Worm (Caenorhabditis elegans): ENCODE measurements around the gene Y53G8AM.8.

Y53G8AM.8 gene

DNA sequence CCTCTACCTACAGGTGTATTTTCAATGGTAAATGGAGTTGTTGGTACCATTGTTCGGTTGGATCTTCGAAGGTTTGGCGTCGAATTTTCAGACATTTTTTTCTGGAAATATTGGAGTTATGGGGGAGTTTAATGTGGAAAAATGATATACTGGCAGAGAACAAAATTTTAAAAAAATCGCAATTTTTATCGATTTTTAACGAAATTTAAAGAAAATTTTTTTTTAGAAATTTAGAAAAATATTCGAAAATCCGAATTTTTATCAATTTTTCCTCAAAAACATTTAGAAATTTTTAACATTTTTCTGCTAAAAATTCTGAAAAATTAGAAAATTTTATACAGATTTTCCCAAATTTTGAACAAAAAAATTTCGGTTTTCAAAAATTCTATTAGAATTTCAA lies at the start of gene Y53G8AM.8:
Gene Y53G8AM.8, minus strand, starts transcription at position 101 of the 400 bp plus-strand sequence.
- no peak for TF ChIP-seq aly-2 (tag; optimal IDR thresholded peaks at IDR 0.05)
- TF ChIP-seq fkh-4 (tag; optimal IDR thresholded peaks at IDR 0.05; ENCODE audit: borderline replicate concordance) = no peak
- TF ChIP-seq pax-3 (tag; optimal IDR thresholded peaks at IDR 0.05) = no peak
- no peak for TF ChIP-seq Y116A8C.19 (tag; optimal IDR thresholded peaks at IDR 0.05; ENCODE audit: borderline replicate concordance)
- no peak for TF ChIP-seq C34B4.2 (tag; optimal IDR thresholded peaks at IDR 0.05)
- no peak for TF ChIP-seq C04F5.9 (tag; optimal IDR thresholded peaks at IDR 0.05)
- TF ChIP-seq rnt-1 (tag; optimal IDR thresholded peaks at IDR 0.05) = no peak

DNA sequence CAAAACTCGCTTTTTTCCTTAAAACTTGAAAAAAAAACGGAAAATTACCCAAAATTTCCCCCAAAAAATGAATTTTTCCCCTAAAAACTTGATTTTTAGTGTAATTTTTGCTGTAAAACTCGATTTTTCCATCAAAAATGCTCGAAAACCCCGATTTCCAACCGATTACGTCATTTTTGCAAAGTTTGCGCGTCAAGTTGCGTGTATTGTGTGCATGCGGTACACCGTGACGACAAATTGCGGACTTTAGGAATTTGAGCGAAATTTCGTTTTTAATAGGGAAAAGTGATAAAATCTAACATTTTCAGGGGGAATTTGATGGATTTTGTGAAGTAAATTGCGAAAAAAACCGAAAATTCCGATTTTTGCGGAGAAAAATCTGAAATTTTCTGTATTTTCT lies 45.4 kb upstream of the Y53G8AM.8 start:
- TF ChIP-seq ces-1 (GFP tag; optimal IDR thresholded peaks at IDR 0.05) (no peak), ets-5 (GFP tag; IDR thresholded peaks at IDR 0.05) (no peak), xbp-1 (tag; optimal IDR thresholded peaks at IDR 0.05) (peak; percentile 66), nhr-237 (tag; optimal IDR thresholded peaks at IDR 0.05) (no peak), ztf-4 (tag; optimal IDR thresholded peaks at IDR 0.05) (no peak), blmp-1 (tag; optimal IDR thresholded peaks at IDR 0.05) (peak; percentile 68), snu-23 (GFP tag; optimal IDR thresholded peaks at IDR 0.05) (peak; percentile 64), fos-1 (tag; optimal IDR thresholded peaks at IDR 0.05) (peak; percentile 58), zag-1 (tag; optimal IDR thresholded peaks at IDR 0.05) (no peak), nhr-47 (tag; optimal IDR thresholded peaks at IDR 0.05) (no peak), egl-27 (tag; optimal IDR thresholded peaks at IDR 0.05) (no peak), lin-35 (GFP tag; optimal IDR thresholded peaks at IDR 0.05) (peak; percentile 63 to 85), dsc-1 (tag; optimal IDR thresholded peaks at IDR 0.05) (no peak), ztf-11 (tag; optimal IDR thresholded peaks at IDR 0.05) (peak in 1 of 2 experiments; percentile 4), fkh-8 (tag; optimal IDR thresholded peaks at IDR 0.05) (peak; percentile 33), lin-15B (tag; optimal IDR thresholded peaks at IDR 0.05) (peak; percentile 45), ceh-63 (GFP tag; optimal IDR thresholded peaks at IDR 0.05) (no peak), pax-3 (tag; optimal IDR thresholded peaks at IDR 0.05) (no peak), jun-1 (tag; optimal IDR thresholded peaks at IDR 0.05) (peak; percentile 22), isw-1 (GFP tag; IDR thresholded peaks at IDR 0.05) (peak; percentile 50), ceh-90 (tag; optimal IDR thresholded peaks at IDR 0.05) (no peak), swsn-7 (tag; optimal IDR thresholded peaks at IDR 0.05) (no peak), nhr-90 (tag; optimal IDR thresholded peaks at IDR 0.05; ENCODE audit: poor library complexity) (no peak), unc-62 (GFP tag; optimal IDR thresholded peaks at IDR 0.05) (no peak), lin-13 (GFP tag; optimal IDR thresholded peaks at IDR 0.05) (peak; percentile 27), elt-2 (tag; optimal IDR thresholded peaks at IDR 0.05) (no peak), C04F5.9 (tag; optimal IDR thresholded peaks at IDR 0.05) (no peak), irx-1 (tag; optimal IDR thresholded peaks at IDR 0.05) (no peak), egl-13 (tag; optimal IDR thresholded peaks at IDR 0.05) (no peak), snpc-4 (tag; optimal IDR thresholded peaks at IDR 0.05) (peak; percentile 48), sup-37 (GFP tag; optimal IDR thresholded peaks at IDR 0.05) (no peak), pag-3 (tag; optimal IDR thresholded peaks at IDR 0.05; ENCODE audit: borderline replicate concordance, insufficient read depth) (no peak), F16B12.6 (tag; optimal IDR thresholded peaks at IDR 0.05) (peak; percentile 98), ceh-8 (GFP tag; optimal IDR thresholded peaks at IDR 0.05) (no peak), hlh-17 (GFP tag; optimal IDR thresholded peaks at IDR 0.05; ENCODE audit: borderline replicate concordance) (no peak), ceh-82 (tag; optimal IDR thresholded peaks at IDR 0.05) (peak; percentile 58 to 72 (median 64)), zip-4 (GFP tag; optimal IDR thresholded peaks at IDR 0.05) (no peak), nhr-11 (tag; optimal IDR thresholded peaks at IDR 0.05) (no peak), hpl-2 (GFP tag; optimal IDR thresholded peaks at IDR 0.05) (no peak), fkh-4 (tag; optimal IDR thresholded peaks at IDR 0.05; ENCODE audit: borderline replicate concordance) (no peak), nhr-19 (GFP tag; conservative IDR thresholded peaks at IDR 0.05) (peak; percentile 64), sptf-1 (tag; optimal IDR thresholded peaks at IDR 0.05) (no peak), efl-3 (GFP tag; optimal IDR thresholded peaks at IDR 0.05) (no peak), elt-3 (tag; optimal IDR thresholded peaks at IDR 0.05) (peak in 2 of 6 experiments; percentile 34 to 67), tlp-1 (tag; optimal IDR thresholded peaks at IDR 0.05) (no peak), aly-2 (tag; optimal IDR thresholded peaks at IDR 0.05) (peak; percentile 57), unc-98 (GFP tag; IDR thresholded peaks at IDR 0.05) (no peak)

Measured in whole organism, L1 larva.